Worm (Caenorhabditis elegans): ENCODE measurements around the gene cyp-33C5.

DNA sequence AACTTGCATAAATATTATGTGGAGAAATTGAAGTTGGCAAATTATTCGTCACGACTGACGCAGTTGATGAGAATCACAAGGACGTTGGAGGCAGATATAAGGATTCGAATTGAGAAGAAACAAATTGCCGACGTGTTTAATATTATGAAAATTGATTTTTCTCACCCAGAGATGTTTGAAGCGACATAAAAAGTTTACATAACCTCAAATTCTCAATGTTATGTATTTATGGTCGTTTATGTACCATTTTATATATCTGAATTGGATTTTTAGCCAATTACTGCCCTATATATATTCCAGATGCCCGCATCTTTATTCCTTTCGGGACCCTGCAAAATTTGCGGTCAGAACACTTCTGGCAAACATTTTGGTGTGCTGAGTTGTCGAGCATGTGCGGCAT is 16.0 kb upstream of the cyp-33C5 start, which contains the start of gene nhr-126:
- TF ChIP-seq madf-9 (GFP tag; conservative IDR thresholded peaks at IDR 0.05) (no peak), hif-1 (tag; optimal IDR thresholded peaks at IDR 0.05) (no peak), ztf-11 (tag; optimal IDR thresholded peaks at IDR 0.05) (no peak), F44E2.7 (GFP tag; IDR thresholded peaks at IDR 0.05) (no peak), mdl-1 (tag; optimal IDR thresholded peaks at IDR 0.05) (no peak), pqm-1 (tag; optimal IDR thresholded peaks at IDR 0.05) (no peak), snpc-4 (tag; optimal IDR thresholded peaks at IDR 0.05) (no peak), ctbp-1 (GFP tag; IDR thresholded peaks at IDR 0.05) (no peak), mep-1 (tag; optimal IDR thresholded peaks at IDR 0.05) (no peak), nhr-237 (tag; optimal IDR thresholded peaks at IDR 0.05) (no peak)

Data from whole organism, L4 larva.